Fruit fly (Drosophila melanogaster): Measurements from ENCODE around the gene CG33768.
A peak's percentile ranks its signal among the peaks of the same experiment; 100 is the strongest.
"Not testable (repeated sequence)": the region's sequence is repeated elsewhere in the genome, so short reads cannot be mapped to it uniquely, and the experiment has no call there.

CG33768 gene

DNA sequence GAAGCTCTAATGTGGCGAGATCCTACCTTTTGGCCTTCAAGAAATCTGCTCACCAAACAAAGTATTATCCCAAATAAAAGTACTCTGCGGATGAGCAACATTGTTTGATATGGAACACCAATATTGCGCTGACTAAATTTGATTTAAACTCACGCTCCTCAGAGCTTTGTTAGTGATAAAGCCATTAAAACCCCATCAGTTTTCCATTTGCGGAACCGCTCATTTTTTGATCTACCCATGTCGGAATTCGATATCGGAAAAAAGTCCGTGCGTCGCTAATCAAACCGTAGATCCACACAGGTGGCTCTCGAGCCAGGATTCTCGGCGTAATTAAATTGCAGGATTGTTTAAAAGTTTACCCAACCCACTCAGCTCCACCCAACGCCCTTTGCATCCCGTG lies 5.5 kb downstream of the CG33768 start, which contains the start of gene CG33772:
TSS of gene CG33772 (minus strand) at position 101 of the 400 bp plus-strand sequence.
- no peak for TF ChIP-seq CG8159 (tag; optimal IDR thresholded peaks at IDR 0.05)
- TF ChIP-seq D1 (tag; optimal IDR thresholded peaks at IDR 0.05), result no peak

- TF ChIP-seq CG8159 (tag; optimal IDR thresholded peaks at IDR 0.05) (peak; percentile 28), Pif1B (GFP tag; optimal IDR thresholded peaks at IDR 0.05) (no peak), CG9948 (tag; optimal IDR thresholded peaks at IDR 0.05) (peak; percentile 16), CG4496 (GFP tag; IDR thresholded peaks at IDR 0.05) (no peak), EcR (GFP tag; optimal IDR thresholded peaks at IDR 0.05) (no peak), gl (tag; optimal IDR thresholded peaks at IDR 0.05) (no peak)
These were observed 18.1 kb downstream of the CG33768 start for dm6 chr3L:22665110-22665509.

dm6 chr3L:22669275-22670006 lies 22.5 kb downstream of the CG33768 start, which contains the start of gene Jhbp6:
Jhbp6 (plus strand) TSS chr3L:22669956.
- TF ChIP-seq CG17806 (tag; optimal IDR thresholded peaks at IDR 0.05) (no peak), Snoo (tag; optimal IDR thresholded peaks at IDR 0.05) (no peak), CG14655 (GFP tag; optimal IDR thresholded peaks at IDR 0.05) (no peak), Pif1B (GFP tag; optimal IDR thresholded peaks at IDR 0.05) (no peak), CG13204 (GFP tag; optimal IDR thresholded peaks at IDR 0.05) (no peak), CG32121 (GFP tag; IDR thresholded peaks at IDR 0.05) (no peak), Ets98B (GFP tag; IDR thresholded peaks at IDR 0.05) (no peak), Pif1A (GFP tag; optimal IDR thresholded peaks at IDR 0.05) (no peak), CG15710 (tag; optimal IDR thresholded peaks at IDR 0.05) (no peak), rn (GFP tag; IDR thresholded peaks at IDR 0.05) (no peak), CG4496 (GFP tag; IDR thresholded peaks at IDR 0.05) (no peak), CG8159 (tag; optimal IDR thresholded peaks at IDR 0.05) (no peak), D1 (tag; optimal IDR thresholded peaks at IDR 0.05) (no peak), CG34367 (tag; optimal IDR thresholded peaks at IDR 0.05) (no peak)

dm6 chr3L:22670174-22670573 lies 23.2 kb downstream of the CG33768 start:
- TF ChIP-seq CG8301 (tag; optimal IDR thresholded peaks at IDR 0.05), result no peak
- TF ChIP-seq EcR (GFP tag; optimal IDR thresholded peaks at IDR 0.05), result no peak
- TF ChIP-seq CG32121 (GFP tag; IDR thresholded peaks at IDR 0.05), result no peak

DNA sequence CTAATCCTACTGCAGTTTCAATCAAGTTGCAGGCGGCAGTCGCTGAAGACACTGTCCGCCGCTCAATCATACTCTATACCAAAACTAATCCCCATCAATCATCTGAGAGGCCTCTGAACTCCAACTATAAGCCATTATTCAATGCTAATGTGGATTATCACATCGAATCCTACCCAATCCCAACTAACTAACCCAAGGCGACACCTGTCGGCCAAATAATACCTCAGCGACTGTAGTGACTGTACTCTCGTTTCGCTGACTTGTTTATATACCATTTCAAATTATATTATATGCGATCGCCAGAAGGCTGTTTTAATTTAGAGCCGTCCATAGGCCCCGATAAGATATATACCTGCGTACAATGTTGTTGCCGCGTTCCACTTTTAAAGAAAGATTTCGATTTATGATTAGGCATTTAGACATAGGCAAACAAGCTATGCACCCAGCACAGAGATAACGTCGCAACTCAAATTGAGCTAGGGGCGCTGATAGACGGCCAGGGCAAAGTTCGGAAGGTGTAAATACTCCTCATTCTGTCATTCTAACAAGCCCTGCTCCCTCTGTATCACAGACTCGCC lies 24.8 kb downstream of the CG33768 start:
- TF ChIP-seq Pif1A (GFP tag; optimal IDR thresholded peaks at IDR 0.05), result no peak
- TF ChIP-seq Pif1B (GFP tag; optimal IDR thresholded peaks at IDR 0.05), result no peak

dm6 chr3L:22680932-22681331 lies 34.0 kb downstream of the CG33768 start:
- TF ChIP-seq CG13204 (GFP tag; optimal IDR thresholded peaks at IDR 0.05), result no peak
- TF ChIP-seq fd96Ca (GFP tag; IDR thresholded peaks at IDR 0.05), result no peak
- TF ChIP-seq rn (GFP tag; IDR thresholded peaks at IDR 0.05), result no peak
- TF ChIP-seq CG12605 (GFP tag; IDR thresholded peaks at IDR 0.05), result no peak
- TF ChIP-seq CG15710 (tag; optimal IDR thresholded peaks at IDR 0.05), result no peak
- TF ChIP-seq gl (tag; optimal IDR thresholded peaks at IDR 0.05), result no peak
- no peak for TF ChIP-seq CG34367 (tag; optimal IDR thresholded peaks at IDR 0.05)
- no peak for TF ChIP-seq Snoo (tag; optimal IDR thresholded peaks at IDR 0.05)
- TF ChIP-seq CG10348 (GFP tag; IDR thresholded peaks at IDR 0.05), result no peak
- no peak for TF ChIP-seq EcR (GFP tag; optimal IDR thresholded peaks at IDR 0.05)

dm6 chr3L:22686987-22687386 lies 40.0 kb downstream of the CG33768 start, which contains the start of the genes CG14455 and CG14456:
CG14455 (minus strand) TSS chr3L:22687087.
CG14456 (plus strand) TSS chr3L:22687222.
- no peak for TF ChIP-seq Snoo (tag; optimal IDR thresholded peaks at IDR 0.05)

DNA sequence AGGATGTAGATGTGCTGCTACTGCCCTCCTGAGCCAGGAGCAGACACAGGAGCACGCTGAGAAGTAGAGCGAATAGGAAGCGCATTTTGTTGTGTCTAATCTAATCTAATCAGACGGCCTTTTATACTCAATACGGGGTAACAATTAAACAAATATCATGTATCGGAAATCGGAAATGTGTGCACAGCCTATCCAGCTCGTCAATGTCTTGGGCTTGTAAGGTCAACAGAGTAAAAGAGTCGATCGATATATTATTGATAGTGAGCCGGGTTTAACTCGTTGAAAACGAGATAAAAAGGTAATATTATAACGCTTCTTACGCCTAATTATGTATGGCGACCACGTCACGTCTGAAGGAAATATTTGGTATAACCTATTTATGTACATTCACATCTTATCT lies 45.5 kb downstream of the CG33768 start, which contains the start of gene CG14454:
TSS of gene CG14454 (minus strand) at position 101 of the 400 bp plus-strand sequence.
- TF ChIP-seq CG17806 (tag; optimal IDR thresholded peaks at IDR 0.05); CG12605 (GFP tag; IDR thresholded peaks at IDR 0.05); Snoo (tag; optimal IDR thresholded peaks at IDR 0.05): not testable (repeated sequence)

Measured in whole organism, pupa.